Worm (Caenorhabditis elegans): ENCODE data around the gene F49H12.2.

DNA sequence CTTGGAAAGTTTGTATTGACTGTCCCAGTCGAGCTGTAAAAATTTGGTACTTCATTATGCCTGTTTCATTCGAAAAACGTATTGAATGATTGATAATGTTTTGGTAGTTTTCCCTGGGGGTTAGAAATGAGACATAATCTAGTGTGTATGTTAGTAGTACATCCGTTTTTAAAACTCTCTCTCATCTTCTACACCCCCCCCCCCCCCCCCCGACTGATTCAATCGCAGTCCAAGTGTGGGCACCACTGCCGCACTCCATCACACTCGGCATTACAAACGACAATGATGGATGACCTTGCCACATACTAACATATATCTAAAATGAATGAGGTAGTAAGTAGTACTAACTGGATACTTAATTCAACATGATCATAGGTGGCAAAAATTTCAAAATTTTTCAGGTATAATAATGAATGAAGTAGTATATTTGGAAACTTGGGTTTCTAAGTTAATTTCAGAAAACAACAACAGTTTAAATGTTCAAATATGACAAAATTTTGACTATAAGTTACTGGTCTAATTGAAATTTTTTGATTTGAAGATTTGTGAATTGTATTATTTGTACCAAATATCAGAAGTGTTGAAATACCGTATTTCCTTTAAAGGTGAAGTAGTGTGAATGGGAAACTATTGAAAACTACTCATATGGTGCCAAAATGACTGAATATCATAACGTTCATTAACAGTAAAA is 43.5 kb upstream of the F49H12.2 start:
- TF ChIP-seq nhr-237 (tag; optimal IDR thresholded peaks at IDR 0.05) (no peak), pha-4 (tag; optimal IDR thresholded peaks at IDR 0.05) (no peak), unc-62 (GFP tag; optimal IDR thresholded peaks at IDR 0.05) (no peak), zip-8 (tag; optimal IDR thresholded peaks at IDR 0.05) (no peak), mab-5 (tag; optimal IDR thresholded peaks at IDR 0.05) (no peak), blmp-1 (tag; optimal IDR thresholded peaks at IDR 0.05) (no peak)

Data from whole organism, mixed stage, embryonic.